Fruit fly (Drosophila melanogaster): ENCODE results near the gene Snmp1.

Snmp1 gene

DNA sequence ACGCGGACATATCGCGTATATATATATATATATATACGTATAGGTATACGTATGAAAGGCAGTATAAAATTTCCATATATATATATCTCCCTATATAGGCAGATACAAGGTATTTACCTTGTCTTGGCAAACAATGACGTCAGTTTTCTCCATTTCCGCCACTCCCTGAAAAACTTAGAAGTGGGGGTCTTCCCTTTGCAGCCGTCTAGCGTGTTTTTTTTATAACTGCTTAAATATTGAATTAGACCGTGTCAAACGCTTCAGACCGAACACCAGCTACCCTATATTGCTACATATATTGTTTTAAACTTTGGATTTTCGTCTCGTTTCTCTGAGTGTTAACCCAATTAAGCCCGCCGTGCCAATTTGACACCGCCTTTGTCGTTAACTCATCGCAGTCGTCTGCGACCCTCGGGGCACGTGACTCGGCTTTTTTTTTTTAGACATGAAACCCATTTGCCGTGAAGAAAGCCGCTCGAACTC lies 8.7 kb upstream of the Snmp1 start (continued):
- TF ChIP-seq psq (GFP tag; optimal IDR thresholded peaks at IDR 0.05) (no peak), pros (GFP tag; optimal IDR thresholded peaks at IDR 0.05) (no peak), hth (optimal IDR thresholded peaks at IDR 0.05) (no peak), corto (GFP tag; optimal IDR thresholded peaks at IDR 0.05) (no peak), CG11560 (tag; IDR thresholded peaks at IDR 0.05) (no peak), onecut (GFP tag; IDR thresholded peaks at IDR 0.05) (peak; percentile 33; the same call in 1 of the 2 replicates)

DNA sequence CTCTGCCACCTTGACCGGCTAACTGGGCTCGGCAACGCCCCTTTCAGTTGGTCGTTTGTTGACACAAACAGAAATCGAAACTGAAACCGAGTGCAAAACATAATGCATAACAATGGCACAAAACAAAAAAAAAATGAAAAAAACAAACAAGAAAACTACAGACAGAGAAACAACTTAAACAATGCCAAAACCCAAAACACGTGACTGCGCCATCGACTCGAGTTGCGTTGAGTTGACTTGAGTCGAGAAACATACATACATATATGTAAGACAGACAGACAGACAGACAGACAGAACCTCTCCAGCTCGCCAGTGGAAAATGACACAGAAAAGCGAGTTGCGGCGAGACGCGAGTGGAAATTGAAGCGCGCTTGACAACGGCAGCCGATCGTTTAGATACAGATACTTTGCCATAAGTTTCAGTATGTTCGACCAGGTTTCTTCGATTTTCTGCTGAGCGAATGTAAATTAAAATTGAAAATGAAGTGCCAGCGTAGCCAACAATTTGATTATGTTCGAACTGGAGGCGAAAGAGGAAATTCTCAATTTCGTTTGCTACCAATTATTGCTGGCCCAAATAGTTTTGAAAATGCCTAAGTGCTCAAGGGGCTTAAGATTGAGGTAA lies 1.6 kb upstream of the Snmp1 start:
- TF ChIP-seq CG34224 (GFP tag; IDR thresholded peaks at IDR 0.05; ENCODE audit: partially characterized antibody): 0 out of 3 replicates have a peak, but pooled peaks have one; percentile 13
- 0 out of 2 replicates have a peak, but pooled peaks have one; percentile 6 for TF ChIP-seq CG14014 (GFP tag; IDR thresholded peaks at IDR 0.05)
- TF ChIP-seq cwo (GFP tag; optimal IDR thresholded peaks at IDR 0.05): peak; percentile 85
- peak; percentile 32 for TF ChIP-seq Blimp-1 (GFP tag; optimal IDR thresholded peaks at IDR 0.05)
- TF ChIP-seq CG9932 (GFP tag; IDR thresholded peaks at IDR 0.05): 0 out of 2 replicates have a peak, but pooled peaks have one; percentile 12
- peak; percentile 86; the same call in 3 of the 4 replicates for TF ChIP-seq chinmo (GFP tag; IDR thresholded peaks at IDR 0.05; ENCODE audit: partially characterized antibody)
- no peak for TF ChIP-seq CG11093 (GFP tag; IDR thresholded peaks at IDR 0.05)
- TF ChIP-seq Drgx (GFP tag; IDR thresholded peaks at IDR 0.05): peak; percentile 47; the same call in 1 of the 2 replicates
- TF ChIP-seq z (GFP tag; IDR thresholded peaks at IDR 0.05): 0 out of 3 replicates have a peak, but pooled peaks have one; percentile 43
- no peak for TF ChIP-seq CG31224 (GFP tag; IDR thresholded peaks at IDR 0.05)
- TF ChIP-seq MBD-R2 (GFP tag; IDR thresholded peaks at IDR 0.05): no peak

DNA sequence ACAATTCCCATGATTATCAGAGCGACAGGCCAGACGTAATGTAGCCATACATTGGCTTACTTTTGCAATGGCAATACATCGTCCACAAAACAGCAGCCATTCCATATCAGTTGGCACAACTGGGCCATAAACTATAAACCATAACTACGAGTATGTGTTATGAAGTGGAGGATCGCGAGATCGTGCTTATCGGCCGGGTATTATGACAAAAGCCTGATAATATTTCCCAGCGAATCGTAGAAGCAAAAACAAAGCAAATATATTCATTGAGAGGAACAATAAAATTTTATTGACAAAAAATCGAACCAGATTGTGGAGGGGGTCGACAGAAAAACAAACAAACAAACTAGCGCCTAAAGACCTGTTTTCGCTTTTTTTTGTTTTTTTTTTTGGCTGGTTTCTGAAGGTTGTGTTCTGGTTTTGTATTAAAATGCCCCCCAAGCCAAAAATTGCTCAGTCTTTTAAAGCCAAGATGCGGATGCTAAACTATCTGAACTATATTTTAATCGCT lies 4.6 kb downstream of the Snmp1 start, which contains the start of gene CG5810:
TSS of gene CG5810 (plus strand) at position 461 of the 511 bp plus-strand sequence.
- TF ChIP-seq CoRest (tag; optimal IDR thresholded peaks at IDR 0.05) (no peak), bbx (GFP tag; IDR thresholded peaks at IDR 0.05; ENCODE audit: partially characterized antibody) (no peak), scrt (GFP tag; optimal IDR thresholded peaks at IDR 0.05) (no peak), CG12219 (GFP tag; optimal IDR thresholded peaks at IDR 0.05) (peak; percentile 51), salm (tag; optimal IDR thresholded peaks at IDR 0.05) (peak; percentile 66), CG8290 (GFP tag; optimal IDR thresholded peaks at IDR 0.05) (no peak), CG8290 (tag; optimal IDR thresholded peaks at IDR 0.05) (peak in 1 of 2 experiments; percentile 86), Med (GFP tag) (peak; percentile 0), bcd (GFP tag; optimal IDR thresholded peaks at IDR 0.05) (no peak), sug (tag; optimal IDR thresholded peaks at IDR 0.05) (peak; percentile 96), exex (tag; optimal IDR thresholded peaks at IDR 0.05) (peak; percentile 91), CG13894 (tag; optimal IDR thresholded peaks at IDR 0.05) (peak; percentile 91), CG7357 (GFP tag; IDR thresholded peaks at IDR 0.05) (no peak), gro (GFP tag; optimal IDR thresholded peaks at IDR 0.05) (peak; percentile 46), CG12236 (GFP tag; optimal IDR thresholded peaks at IDR 0.05) (no peak), rib (GFP tag; IDR thresholded peaks at IDR 0.05) (no peak), CG14860 (GFP tag; IDR thresholded peaks at IDR 0.05; ENCODE audit: partially characterized antibody) (no peak), MBD-R2 (GFP tag; IDR thresholded peaks at IDR 0.05) (no peak), hbn (GFP tag; IDR thresholded peaks at IDR 0.05; ENCODE audit: partially characterized antibody) (no peak), CG13775 (GFP tag; optimal IDR thresholded peaks at IDR 0.05) (no peak), peb (GFP tag; IDR thresholded peaks at IDR 0.05) (no peak), fd96Cb (tag; optimal IDR thresholded peaks at IDR 0.05) (no peak), grau (tag; optimal IDR thresholded peaks at IDR 0.05) (peak; percentile 38), CrebB (tag; optimal IDR thresholded peaks at IDR 0.05) (peak; percentile 84), CG17359 (tag; optimal IDR thresholded peaks at IDR 0.05) (no peak), Hey (tag; optimal IDR thresholded peaks at IDR 0.05) (peak; percentile 83), fd64A (GFP tag; optimal IDR thresholded peaks at IDR 0.05) (no peak), CG31365 (tag; optimal IDR thresholded peaks at IDR 0.05) (no peak), Six4 (GFP tag; optimal IDR thresholded peaks at IDR 0.05) (no peak), CG17328 (GFP tag; IDR thresholded peaks at IDR 0.05) (no peak), Dll (GFP tag; IDR thresholded peaks at IDR 0.05; ENCODE audit: partially characterized antibody) (no peak)
